Fruit fly (Drosophila melanogaster) whole organism, prepupa: Measurements from ENCODE around the gene CG12594.

Experiments used
- Blimp-1 ChIP-seq: fragments of 200-800 bp; sonication (Bioruptor generic); optimal IDR thresholded peaks from 3 replicates; lab custom pipeline; 2017; ENCODE audit warnings: missing biosample characterization, missing genetic modification characterization, mild to moderate bottlenecking, moderate library complexity, missing genetic modification reagents
- Hr39 ChIP-seq: fragments of 200-800 bp; sonication (Bioruptor generic); optimal IDR thresholded peaks from 2 replicates; lab custom pipeline; 2016; ENCODE audit warnings: missing biosample characterization, missing genetic modification characterization
- dac ChIP-seq: fragments of 200-800 bp; sonication (Bioruptor generic); optimal IDR thresholded peaks from 2 replicates; lab custom pipeline; 2017; ENCODE audit warnings: missing biosample characterization, mild to moderate bottlenecking, missing genetic modification characterization
- dsx ChIP-seq: fragments of 200-800 bp; optimal IDR thresholded peaks from 3 replicates; lab custom pipeline; 2019; ENCODE audit warnings: missing biosample characterization, mild to moderate bottlenecking, missing genetic modification characterization, moderate library complexity; ENCODE audit not compliant: poor library complexity, severe bottlenecking
- topi ChIP-seq: fragments of 200-800 bp; sonication (Bioruptor generic); optimal IDR thresholded peaks from 3 replicates; lab custom pipeline; 2016; ENCODE audit warnings: missing biosample characterization, missing genetic modification characterization

dm6 chr3R:11761718-11762117 lies 40.2 kb downstream of the CG12594 start:
- TF ChIP-seq dac (no peak), dsx (GFP tag; lab: Kevin White, UChicago) (no peak), Hr39 (GFP tag; lab: Kevin White, UChicago) (no peak), topi (GFP tag; lab: Kevin White, UChicago) (no peak), Blimp-1 (no peak)
